Worm (Caenorhabditis elegans): ENCODE measurements around the gene C28A5.1.

- no peak for TF ChIP-seq aly-2 (tag; optimal IDR thresholded peaks at IDR 0.05)
- TF ChIP-seq zag-1 (tag; optimal IDR thresholded peaks at IDR 0.05): no peak
- TF ChIP-seq mes-2 (tag; optimal IDR thresholded peaks at IDR 0.05; ENCODE audit: poor library complexity, severe bottlenecking): peak; percentile 76
- TF ChIP-seq egl-27 (tag; optimal IDR thresholded peaks at IDR 0.05): no peak
- TF ChIP-seq skn-1 (tag; optimal IDR thresholded peaks at IDR 0.05): no peak
These were observed 14.8 kb downstream of the C28A5.1 start, which contains the start of the genes R07E5.7 and cku-80 for ce11 chrIII:4419117-4419978.

Data from whole organism, L4 larva.